Worm (Caenorhabditis elegans): ENCODE results near the gene sir-2.2.

Gene sir-2.2

ce11 chrX:13283462-13283861 lies 44.4 kb upstream of the sir-2.2 start (continued):
- TF ChIP-seq D2030.7 (GFP tag; IDR thresholded peaks at IDR 0.05), result peak; percentile 79
- TF ChIP-seq lir-1 (GFP tag; conservative IDR thresholded peaks at IDR 0.05), result no peak
- TF ChIP-seq zim-3 (tag; optimal IDR thresholded peaks at IDR 0.05), result peak; percentile 38
- TF ChIP-seq madf-8 (GFP tag; conservative IDR thresholded peaks at IDR 0.05), result no peak
- no peak for TF ChIP-seq B0019.2 (GFP tag; conservative IDR thresholded peaks at IDR 0.05)
- TF ChIP-seq madf-3 (GFP tag; IDR thresholded peaks at IDR 0.05), result no peak
- TF ChIP-seq dox-1 (GFP tag; IDR thresholded peaks at IDR 0.05), result no peak
- TF ChIP-seq F37B4.10 (GFP tag; IDR thresholded peaks at IDR 0.05), result no peak
- 0 out of 2 replicates have a peak, but pooled peaks have one; percentile 27 for TF ChIP-seq ceh-40 (GFP tag; IDR thresholded peaks at IDR 0.05)
- no peak for TF ChIP-seq gei-17 (GFP tag; optimal IDR thresholded peaks at IDR 0.05)
- TF ChIP-seq F57C9.4 (tag; optimal IDR thresholded peaks at IDR 0.05), result no peak
- TF ChIP-seq fkh-3 (tag; optimal IDR thresholded peaks at IDR 0.05), result no peak
- peak; percentile 13 for TF ChIP-seq unc-130 (GFP tag; optimal IDR thresholded peaks at IDR 0.05)
- TF ChIP-seq nhr-179 (tag; optimal IDR thresholded peaks at IDR 0.05), result no peak
- peak; percentile 70; the same call in 1 of the 2 replicates for TF ChIP-seq aptf-3 (GFP tag; IDR thresholded peaks at IDR 0.05)
- no peak for TF ChIP-seq F33H1.4 (GFP tag; IDR thresholded peaks at IDR 0.05)
- no peak for TF ChIP-seq lin-35 (GFP tag; optimal IDR thresholded peaks at IDR 0.05)
- TF ChIP-seq ztf-6 (GFP tag; IDR thresholded peaks at IDR 0.05), result no peak
- TF ChIP-seq madf-10 (tag; optimal IDR thresholded peaks at IDR 0.05), result no peak
- no peak for TF ChIP-seq bed-2 (GFP tag; IDR thresholded peaks at IDR 0.05)
- peak; percentile 83 for TF ChIP-seq B0261.1 (tag; optimal IDR thresholded peaks at IDR 0.05)
- no peak for TF ChIP-seq xnd-1 (tag; optimal IDR thresholded peaks at IDR 0.05)
- peak; percentile 22; the same call in 1 of the 2 replicates for TF ChIP-seq rcor-1 (GFP tag; IDR thresholded peaks at IDR 0.05)
- no peak for TF ChIP-seq hmg-20 (GFP tag; IDR thresholded peaks at IDR 0.05)
- no peak for TF ChIP-seq akir-1 (GFP tag; optimal IDR thresholded peaks at IDR 0.05)
- no peak for TF ChIP-seq bed-1 (GFP tag; IDR thresholded peaks at IDR 0.05)
- TF ChIP-seq ztf-3 (GFP tag; optimal IDR thresholded peaks at IDR 0.05), result no peak
- TF ChIP-seq lsy-27 (tag; optimal IDR thresholded peaks at IDR 0.05; ENCODE audit: borderline replicate concordance, insufficient read depth), result no peak
- TF ChIP-seq ceh-79 (tag; optimal IDR thresholded peaks at IDR 0.05), result peak; percentile 17
- peak; percentile 49 for TF ChIP-seq him-1 (tag; optimal IDR thresholded peaks at IDR 0.05)
- TF ChIP-seq ceh-91 (GFP tag; IDR thresholded peaks at IDR 0.05), result no peak
- TF ChIP-seq B0336.3 (GFP tag; IDR thresholded peaks at IDR 0.05), result no peak
- peak; percentile 73 for TF ChIP-seq pbrm-1 (GFP tag; IDR thresholded peaks at IDR 0.05)
- TF ChIP-seq repo-1 (tag; optimal IDR thresholded peaks at IDR 0.05), result no peak
- no peak for TF ChIP-seq K12H6.12 (tag; optimal IDR thresholded peaks at IDR 0.05)
- TF ChIP-seq unc-62 (GFP tag; optimal IDR thresholded peaks at IDR 0.05), result no peak
- TF ChIP-seq mxl-1 (tag; optimal IDR thresholded peaks at IDR 0.05), result peak; percentile 81
- TF ChIP-seq ceh-100 (GFP tag; IDR thresholded peaks at IDR 0.05), result no peak
- TF ChIP-seq lin-54 (GFP tag; optimal IDR thresholded peaks at IDR 0.05), result no peak
- no peak for TF ChIP-seq lin-40 (tag; optimal IDR thresholded peaks at IDR 0.05)
- 0 out of 2 replicates have a peak, but pooled peaks have one; percentile 52 for TF ChIP-seq ekl-4 (GFP tag; IDR thresholded peaks at IDR 0.05)
- TF ChIP-seq athp-1 (tag; optimal IDR thresholded peaks at IDR 0.05), result peak; percentile 23
- no peak for TF ChIP-seq mel-28 (tag; optimal IDR thresholded peaks at IDR 0.05; ENCODE audit: borderline replicate concordance)
- TF ChIP-seq tbx-9 (tag; optimal IDR thresholded peaks at IDR 0.05; ENCODE audit: borderline replicate concordance), result no peak
- no peak for TF ChIP-seq nfya-1 (tag; optimal IDR thresholded peaks at IDR 0.05; ENCODE audit: borderline replicate concordance, insufficient read depth)
- peak; percentile 51 for TF ChIP-seq mes-4 (tag; optimal IDR thresholded peaks at IDR 0.05)
- TF ChIP-seq F52B5.7 (tag; optimal IDR thresholded peaks at IDR 0.05), result peak; percentile 65
- no peak for TF ChIP-seq madf-6 (GFP tag; IDR thresholded peaks at IDR 0.05)
- TF ChIP-seq nhr-90 (tag; optimal IDR thresholded peaks at IDR 0.05), result peak; percentile 57

All from whole organism, young adult.